Fruit fly (Drosophila melanogaster): ENCODE results near the gene CG12355.
A peak's percentile ranks its signal among the peaks of the same experiment; 100 is the strongest.

The CG12355 gene

DNA sequence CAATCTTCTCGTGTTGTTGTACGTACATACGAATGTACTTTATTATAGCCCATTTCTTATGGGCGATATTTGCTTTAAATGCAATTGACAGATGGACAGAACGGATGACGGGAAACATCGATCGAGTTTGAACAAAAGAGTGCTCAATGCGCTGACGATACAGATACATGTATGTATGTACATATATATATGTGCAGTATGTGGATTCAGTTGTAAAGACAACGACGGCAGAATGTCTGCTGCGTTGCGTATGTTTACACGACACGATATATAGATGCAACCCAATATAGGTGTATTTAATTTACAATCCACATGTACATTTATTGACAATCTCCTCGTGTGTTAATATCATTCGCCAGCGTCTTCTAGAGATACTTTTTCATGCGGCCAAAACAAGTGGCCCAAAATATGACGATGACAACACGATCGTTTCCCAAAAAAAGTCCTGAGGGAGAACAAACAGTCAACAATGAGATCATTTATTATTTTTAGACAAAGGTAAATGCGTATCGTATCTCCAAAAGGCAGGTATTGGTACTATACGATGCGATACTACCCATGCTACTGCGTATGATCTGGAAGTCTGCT is 35.4 kb upstream of the CG12355 start:
- TF ChIP-seq shn (GFP tag; optimal IDR thresholded peaks at IDR 0.05) (no peak), MTF-1 (GFP tag; optimal IDR thresholded peaks at IDR 0.05; ENCODE audit: borderline replicate concordance) (peak; percentile 32), CG17359 (tag; optimal IDR thresholded peaks at IDR 0.05) (peak; percentile 31), CG11085 (GFP tag; IDR thresholded peaks at IDR 0.05) (no peak), CG11247 (GFP tag; IDR thresholded peaks at IDR 0.05) (no peak), CG2129 (GFP tag; IDR thresholded peaks at IDR 0.05; ENCODE audit: partially characterized antibody) (no peak), HmgZ (tag; optimal IDR thresholded peaks at IDR 0.05) (no peak), Med (GFP tag) (peak; percentile 36), CG12236 (GFP tag; optimal IDR thresholded peaks at IDR 0.05) (no peak), CG4360 (GFP tag; IDR thresholded peaks at IDR 0.05) (peak; percentile 37; the same call in 1 of the 2 replicates), ranshi (GFP tag; IDR thresholded peaks at IDR 0.05) (no peak), lov (optimal IDR thresholded peaks at IDR 0.05) (no peak), lov (GFP tag; IDR thresholded peaks at IDR 0.05) (no peak), PHDP (tag; optimal IDR thresholded peaks at IDR 0.05) (no peak), CG4328 (GFP tag; optimal IDR thresholded peaks at IDR 0.05) (peak; percentile 29), CG12071 (GFP tag; optimal IDR thresholded peaks at IDR 0.05) (peak; percentile 26), fd64A (GFP tag; optimal IDR thresholded peaks at IDR 0.05) (peak; percentile 11), CG8290 (GFP tag; optimal IDR thresholded peaks at IDR 0.05) (no peak), CG8290 (tag; optimal IDR thresholded peaks at IDR 0.05) (peak; percentile 34 to 49), CG4730 (GFP tag; IDR thresholded peaks at IDR 0.05) (no peak), GATAe (GFP tag; conservative IDR thresholded peaks at IDR 0.05) (no peak), CG10147 (GFP tag; optimal IDR thresholded peaks at IDR 0.05) (no peak), chif (GFP tag; optimal IDR thresholded peaks at IDR 0.05) (no peak), D19A (tag; optimal IDR thresholded peaks at IDR 0.05) (no peak), D (optimal IDR thresholded peaks at IDR 0.05) (no peak), D (GFP tag; optimal IDR thresholded peaks at IDR 0.05) (peak; percentile 17), fd102C (GFP tag; optimal IDR thresholded peaks at IDR 0.05) (no peak), CG6765 (GFP tag; optimal IDR thresholded peaks at IDR 0.05) (no peak), ATbp (GFP tag; optimal IDR thresholded peaks at IDR 0.05) (peak; percentile 52), vvl (GFP tag; IDR thresholded peaks at IDR 0.05) (no peak), CG14965 (GFP tag; optimal IDR thresholded peaks at IDR 0.05; ENCODE audit: borderline replicate concordance) (no peak), Sox100B (GFP tag; optimal IDR thresholded peaks at IDR 0.05) (peak; percentile 29), CG12769 (tag; optimal IDR thresholded peaks at IDR 0.05) (peak; percentile 66), CG1832 (GFP tag; optimal IDR thresholded peaks at IDR 0.05) (no peak), CG6254 (GFP tag; optimal IDR thresholded peaks at IDR 0.05) (peak; percentile 1), nom (GFP tag; optimal IDR thresholded peaks at IDR 0.05) (peak; percentile 32), hb (GFP tag; IDR thresholded peaks at IDR 0.05; ENCODE audit: partially characterized antibody) (no peak), Oli (tag; optimal IDR thresholded peaks at IDR 0.05) (no peak), tap (tag; optimal IDR thresholded peaks at IDR 0.05) (peak; percentile 0), CG10209 (GFP tag; optimal IDR thresholded peaks at IDR 0.05) (peak; percentile 2), wek (GFP tag; optimal IDR thresholded peaks at IDR 0.05) (peak; percentile 43), br (optimal IDR thresholded peaks at IDR 0.05) (no peak), da (GFP tag; optimal IDR thresholded peaks at IDR 0.05) (no peak), NfI (GFP tag; optimal IDR thresholded peaks at IDR 0.05) (no peak), CG8089 (GFP tag; optimal IDR thresholded peaks at IDR 0.05) (no peak), hkb (optimal IDR thresholded peaks at IDR 0.05) (no peak), hkb (GFP tag; IDR thresholded peaks at IDR 0.05) (no peak), p53 (GFP tag; optimal IDR thresholded peaks at IDR 0.05) (no peak), cg (GFP tag; optimal IDR thresholded peaks at IDR 0.05) (peak; percentile 19), NK7.1 (GFP tag; optimal IDR thresholded peaks at IDR 0.05) (no peak), Drgx (GFP tag; IDR thresholded peaks at IDR 0.05) (no peak), ase (GFP tag; IDR thresholded peaks at IDR 0.05) (no peak)
